Fruit fly (Drosophila melanogaster): ENCODE results near the gene knrl.

knrl gene

dm6 chr3L:20562649-20563048 is 57.8 kb downstream of the knrl start:
- TF ChIP-seq CG17806 (tag; optimal IDR thresholded peaks at IDR 0.05) (peak; percentile 29), Pif1A (GFP tag; optimal IDR thresholded peaks at IDR 0.05) (no peak), Pif1B (GFP tag; optimal IDR thresholded peaks at IDR 0.05) (peak; percentile 1), rn (GFP tag; IDR thresholded peaks at IDR 0.05) (no peak), CG9948 (tag; optimal IDR thresholded peaks at IDR 0.05) (peak; percentile 34), D1 (tag; optimal IDR thresholded peaks at IDR 0.05) (no peak), CG14655 (GFP tag; optimal IDR thresholded peaks at IDR 0.05) (peak; percentile 56), CG12605 (GFP tag; IDR thresholded peaks at IDR 0.05) (no peak), CG10348 (GFP tag; IDR thresholded peaks at IDR 0.05) (no peak), EcR (GFP tag; optimal IDR thresholded peaks at IDR 0.05) (no peak), Ets98B (GFP tag; IDR thresholded peaks at IDR 0.05) (no peak), CG15710 (tag; optimal IDR thresholded peaks at IDR 0.05) (peak; percentile 15), gl (tag; optimal IDR thresholded peaks at IDR 0.05) (no peak), CG34367 (tag; optimal IDR thresholded peaks at IDR 0.05) (no peak), CG8159 (tag; optimal IDR thresholded peaks at IDR 0.05) (peak; percentile 25), CG4496 (GFP tag; IDR thresholded peaks at IDR 0.05) (no peak), CG8301 (tag; optimal IDR thresholded peaks at IDR 0.05) (peak; percentile 46), fd96Ca (GFP tag; IDR thresholded peaks at IDR 0.05) (no peak), Snoo (tag; optimal IDR thresholded peaks at IDR 0.05) (no peak), CG13204 (GFP tag; optimal IDR thresholded peaks at IDR 0.05) (no peak), CG32121 (GFP tag; IDR thresholded peaks at IDR 0.05) (no peak)

DNA sequence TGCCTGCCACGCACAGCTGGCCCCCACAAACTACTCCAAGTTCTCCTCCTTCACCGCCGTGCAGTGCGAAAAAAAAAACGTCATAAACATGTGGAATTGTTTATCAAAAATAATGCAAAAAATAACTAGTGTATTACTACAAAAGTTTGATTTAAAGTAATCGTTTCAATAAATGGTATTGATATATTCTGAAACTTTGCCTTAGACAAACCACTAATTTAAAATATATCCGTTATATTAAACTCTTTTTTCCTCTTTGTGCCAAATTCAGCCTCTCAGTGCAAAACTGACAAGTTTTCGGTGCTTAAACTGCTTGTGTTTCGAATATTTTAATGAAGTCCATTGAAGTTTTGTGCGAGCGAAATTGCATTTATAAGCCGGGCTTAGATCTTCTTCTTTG is 63.4 kb downstream of the knrl start:
- TF ChIP-seq Pif1B (GFP tag; optimal IDR thresholded peaks at IDR 0.05) (no peak), CG8301 (tag; optimal IDR thresholded peaks at IDR 0.05) (peak; percentile 18), CG8159 (tag; optimal IDR thresholded peaks at IDR 0.05) (no peak)

dm6 chr3L:20556371-20556770 is 64.1 kb downstream of the knrl start:
- TF ChIP-seq CG12605 (GFP tag; IDR thresholded peaks at IDR 0.05) (no peak), CG13204 (GFP tag; optimal IDR thresholded peaks at IDR 0.05) (peak; percentile 16), CG15710 (tag; optimal IDR thresholded peaks at IDR 0.05) (peak; percentile 82), CG4496 (GFP tag; IDR thresholded peaks at IDR 0.05) (peak; percentile 43; the same call in 1 of the 3 replicates), CG32121 (GFP tag; IDR thresholded peaks at IDR 0.05) (no peak), fd96Ca (GFP tag; IDR thresholded peaks at IDR 0.05) (no peak), CG14655 (GFP tag; optimal IDR thresholded peaks at IDR 0.05) (peak; percentile 34), gl (tag; optimal IDR thresholded peaks at IDR 0.05) (peak; percentile 34), EcR (GFP tag; optimal IDR thresholded peaks at IDR 0.05) (peak; percentile 14), CG17806 (tag; optimal IDR thresholded peaks at IDR 0.05) (peak; percentile 75), D1 (tag; optimal IDR thresholded peaks at IDR 0.05) (no peak), Pif1A (GFP tag; optimal IDR thresholded peaks at IDR 0.05) (peak; percentile 61), Ets98B (GFP tag; IDR thresholded peaks at IDR 0.05) (no peak), CG8301 (tag; optimal IDR thresholded peaks at IDR 0.05) (peak; percentile 12), rn (GFP tag; IDR thresholded peaks at IDR 0.05) (no peak), CG9948 (tag; optimal IDR thresholded peaks at IDR 0.05) (peak; percentile 61), CG8159 (tag; optimal IDR thresholded peaks at IDR 0.05) (peak; percentile 84), Snoo (tag; optimal IDR thresholded peaks at IDR 0.05) (peak; percentile 80), Pif1B (GFP tag; optimal IDR thresholded peaks at IDR 0.05) (peak; percentile 65), CG10348 (GFP tag; IDR thresholded peaks at IDR 0.05) (no peak), CG34367 (tag; optimal IDR thresholded peaks at IDR 0.05) (peak; percentile 71)

DNA sequence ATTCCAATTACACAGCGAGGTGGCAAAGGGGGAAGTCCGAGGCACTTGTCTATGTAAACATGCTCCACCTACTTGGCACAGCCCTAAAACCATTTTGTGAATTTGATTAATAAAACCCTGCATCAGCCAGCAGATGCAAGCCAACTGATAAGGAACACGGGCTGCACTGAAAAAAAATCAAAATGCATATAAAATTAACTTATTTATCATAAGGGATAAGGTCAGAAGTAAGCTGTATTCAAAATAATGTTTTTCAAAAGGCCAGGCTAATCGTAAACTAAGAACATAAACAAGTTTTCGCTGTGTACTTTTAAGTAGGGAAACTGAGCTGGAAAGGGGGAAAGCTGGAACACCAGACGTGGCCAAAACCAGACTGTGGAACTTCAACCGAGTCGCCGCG is 68.6 kb downstream of the knrl start:
- TF ChIP-seq EcR (GFP tag; optimal IDR thresholded peaks at IDR 0.05) (no peak), CG9948 (tag; optimal IDR thresholded peaks at IDR 0.05) (peak; percentile 57), fd96Ca (GFP tag; IDR thresholded peaks at IDR 0.05) (peak; percentile 64; the same call in 2 of the 3 replicates), Pif1A (GFP tag; optimal IDR thresholded peaks at IDR 0.05) (peak; percentile 71), CG17806 (tag; optimal IDR thresholded peaks at IDR 0.05) (peak; percentile 71), D1 (tag; optimal IDR thresholded peaks at IDR 0.05) (no peak), CG4496 (GFP tag; IDR thresholded peaks at IDR 0.05) (peak; percentile 70; the same call in 1 of the 3 replicates), CG8301 (tag; optimal IDR thresholded peaks at IDR 0.05) (peak; percentile 63), Ets98B (GFP tag; IDR thresholded peaks at IDR 0.05) (0 out of 2 replicates have a peak, but pooled peaks have one; percentile 30), gl (tag; optimal IDR thresholded peaks at IDR 0.05) (peak; percentile 34), CG14655 (GFP tag; optimal IDR thresholded peaks at IDR 0.05) (peak; percentile 77), CG13204 (GFP tag; optimal IDR thresholded peaks at IDR 0.05) (no peak), CG34367 (tag; optimal IDR thresholded peaks at IDR 0.05) (peak; percentile 43), Pif1B (GFP tag; optimal IDR thresholded peaks at IDR 0.05) (peak; percentile 73), CG8159 (tag; optimal IDR thresholded peaks at IDR 0.05) (peak; percentile 68), Snoo (tag; optimal IDR thresholded peaks at IDR 0.05) (peak; percentile 44), CG15710 (tag; optimal IDR thresholded peaks at IDR 0.05) (peak; percentile 63), rn (GFP tag; IDR thresholded peaks at IDR 0.05) (0 out of 2 replicates have a peak, but pooled peaks have one; percentile 13), CG10348 (GFP tag; IDR thresholded peaks at IDR 0.05) (no peak), CG12605 (GFP tag; IDR thresholded peaks at IDR 0.05) (peak; percentile 54; the same call in 1 of the 2 replicates), CG32121 (GFP tag; IDR thresholded peaks at IDR 0.05) (no peak)

dm6 chr3L:20549358-20549757 is 71.1 kb downstream of the knrl start:
- TF ChIP-seq fd96Ca (GFP tag; IDR thresholded peaks at IDR 0.05): no peak
- 0 out of 2 replicates have a peak, but pooled peaks have one; percentile 27 for TF ChIP-seq CG12605 (GFP tag; IDR thresholded peaks at IDR 0.05)
- TF ChIP-seq D1 (tag; optimal IDR thresholded peaks at IDR 0.05): peak; percentile 45
- TF ChIP-seq CG10348 (GFP tag; IDR thresholded peaks at IDR 0.05): no peak
- TF ChIP-seq Ets98B (GFP tag; IDR thresholded peaks at IDR 0.05): no peak
- peak; percentile 42 for TF ChIP-seq Pif1A (GFP tag; optimal IDR thresholded peaks at IDR 0.05)
- peak; percentile 77 for TF ChIP-seq CG8159 (tag; optimal IDR thresholded peaks at IDR 0.05)
- TF ChIP-seq CG32121 (GFP tag; IDR thresholded peaks at IDR 0.05): no peak
- TF ChIP-seq gl (tag; optimal IDR thresholded peaks at IDR 0.05): peak; percentile 54
- TF ChIP-seq Snoo (tag; optimal IDR thresholded peaks at IDR 0.05): peak; percentile 72
- peak; percentile 77 for TF ChIP-seq CG34367 (tag; optimal IDR thresholded peaks at IDR 0.05)
- peak; percentile 64 for TF ChIP-seq CG14655 (GFP tag; optimal IDR thresholded peaks at IDR 0.05)
- TF ChIP-seq CG17806 (tag; optimal IDR thresholded peaks at IDR 0.05): peak; percentile 84
- TF ChIP-seq EcR (GFP tag; optimal IDR thresholded peaks at IDR 0.05): peak; percentile 20
- no peak for TF ChIP-seq rn (GFP tag; IDR thresholded peaks at IDR 0.05)
- peak; percentile 70 for TF ChIP-seq CG15710 (tag; optimal IDR thresholded peaks at IDR 0.05)
- peak; percentile 41 for TF ChIP-seq Pif1B (GFP tag; optimal IDR thresholded peaks at IDR 0.05)
- TF ChIP-seq CG4496 (GFP tag; IDR thresholded peaks at IDR 0.05): no peak
- peak; percentile 77 for TF ChIP-seq CG9948 (tag; optimal IDR thresholded peaks at IDR 0.05)
- peak; percentile 28 for TF ChIP-seq CG13204 (GFP tag; optimal IDR thresholded peaks at IDR 0.05)
- peak; percentile 53 for TF ChIP-seq CG8301 (tag; optimal IDR thresholded peaks at IDR 0.05)

Data from whole organism, pupa.